Worm (Caenorhabditis elegans): ENCODE data around the gene srr-7.

DNA sequence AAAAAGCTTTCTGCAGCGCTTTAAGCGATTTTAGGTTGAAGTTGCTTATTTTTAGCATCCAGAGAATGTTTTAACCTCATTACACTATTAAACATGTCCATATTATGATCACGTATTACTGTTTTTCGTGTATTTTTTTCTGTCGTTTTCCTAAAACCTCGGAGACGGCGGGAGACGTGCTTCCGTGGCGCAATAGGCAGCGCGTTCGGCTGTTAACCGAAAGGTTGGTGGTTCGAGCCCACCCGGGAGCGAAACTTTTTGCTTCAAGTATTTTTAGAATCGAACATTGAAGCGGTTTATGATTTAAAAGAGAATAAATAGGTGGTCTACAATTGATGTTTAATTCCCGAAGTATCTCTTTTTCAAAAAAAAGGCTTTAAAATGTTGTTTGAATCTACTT lies 28.4 kb downstream of the srr-7 start:
- TF ChIP-seq nhr-11 (tag; optimal IDR thresholded peaks at IDR 0.05) (no peak), ets-5 (GFP tag; IDR thresholded peaks at IDR 0.05) (no peak)
